Worm (Caenorhabditis elegans) whole organism, mixed stage, embryonic: ENCODE results near the gene srsx-27.

ENCODE experiments used
- ces-1 ChIP-seq: fragments of 150-350 bp; optimal IDR thresholded peaks from 2 replicates; lab custom pipeline; 2014; ENCODE audit warnings: missing biosample characterization, missing genetic modification reagents, missing genetic modification characterization
- lin-32 ChIP-seq: fragments of 200-800 bp; sonication (Bioruptor generic); optimal IDR thresholded peaks from 2 replicates; lab custom pipeline; 2018; ENCODE audit warnings: mild to moderate bottlenecking, missing genetic modification characterization, missing compliant biosample characterization
- nhr-28 ChIP-seq: fragments of 150-350 bp; optimal IDR thresholded peaks from 2 replicates; lab custom pipeline; 2014; ENCODE audit warnings: missing biosample characterization, missing genetic modification characterization
- pha-4 ChIP-seq: fragments of 150-350 bp; optimal IDR thresholded peaks from 2 replicates; lab custom pipeline; 2018; ENCODE audit warnings: missing biosample characterization, missing genetic modification reagents, missing genetic modification characterization
- snpc-4 ChIP-seq: fragments of 150-350 bp; optimal IDR thresholded peaks from 2 replicates; lab custom pipeline; 2014; ENCODE audit warnings: missing biosample characterization, missing genetic modification characterization

- TF ChIP-seq pha-4 (tag; lab: Kevin White, UChicago): no peak
- no peak for TF ChIP-seq nhr-28
- no peak for TF ChIP-seq lin-32 (GFP tag; lab: Kevin White, UChicago)
- TF ChIP-seq snpc-4 (tag; lab: Kevin White, UChicago): no peak
- no peak for TF ChIP-seq ces-1 (GFP tag; lab: Kevin White, UChicago)
These were observed 2.5 kb downstream of the srsx-27 start, which contains the start of gene srsx-28 for ce11 chrV:10152278-10152677.
